Fruit fly (Drosophila melanogaster) whole organism, pupa: ENCODE data around the gene Mink.

ENCODE experiments used
- CG13204 ChIP-seq: fragments of 200-800 bp; sonication (Bioruptor generic); optimal IDR thresholded peaks from 2 replicates; lab custom pipeline; 2018; ENCODE audit warnings: missing biosample characterization, mild to moderate bottlenecking, missing genetic modification characterization, moderate library complexity
- CG32121 ChIP-seq: fragments of 200-800 bp; sonication (Bioruptor generic); IDR thresholded peaks from 2 replicates; pipeline ENCODE4 v1.3.6; 2022; ENCODE audit warnings: missing biosample characterization, missing genetic modification characterization
- D1 ChIP-seq: fragments of 200-800 bp; sonication (Bioruptor generic); optimal IDR thresholded peaks from 2 replicates; lab custom pipeline; 2018; ENCODE audit warnings: missing biosample characterization, mild to moderate bottlenecking, missing genetic modification characterization, moderate library complexity
- Snoo ChIP-seq: fragments of 200-800 bp; sonication (Bioruptor generic); optimal IDR thresholded peaks from 3 replicates; lab custom pipeline; 2017; ENCODE audit warnings: missing biosample characterization, mild to moderate bottlenecking, missing genetic modification characterization, inconsistent platforms

- no peak for TF ChIP-seq D1 (tag; lab: Kevin White, UChicago)
- TF ChIP-seq Snoo, result no peak
- no peak for TF ChIP-seq CG32121 (GFP tag; lab: Robert Waterston, UW)
- TF ChIP-seq CG13204 (GFP tag; lab: Kevin White, UChicago), result no peak
These were observed 2.6 kb downstream of the Mink start, which contains the start of gene Trf4-2 for dm6 chr3R:24924916-24925315.
